Fruit fly (Drosophila melanogaster) Kc167 (cell line): Measurements from ENCODE around the gene CalpB.

ENCODE experiments used
- h ChIP-seq: fragments of >200 bp; optimal IDR thresholded peaks from 3 replicates; lab custom pipeline; 2018; ENCODE audit warnings: missing external identifiers
- psq ChIP-seq: fragments of >200 bp; optimal IDR thresholded peaks from 2 replicates; lab custom pipeline; 2017; ENCODE audit warnings: missing external identifiers

dm6 chr3L:9904988-9905387 is 16.4 kb downstream of the CalpB start:
- no peak for TF ChIP-seq h (lab: Kevin White, UChicago)
- no peak for TF ChIP-seq psq
